Worm (Caenorhabditis elegans): ENCODE measurements around the gene C10C5.7.
A peak's percentile ranks its signal among the peaks of the same experiment; 100 is the strongest.

Gene C10C5.7

ce11 chrIV:9335552-9336251 is 49.2 kb upstream of the C10C5.7 start, which contains the start of the genes coa-4 and T20D3.14 (continued):
- TF ChIP-seq sptf-1 (tag; optimal IDR thresholded peaks at IDR 0.05) (no peak), hlh-17 (GFP tag; optimal IDR thresholded peaks at IDR 0.05; ENCODE audit: borderline replicate concordance) (no peak), nhr-20 (tag; optimal IDR thresholded peaks at IDR 0.05) (peak; percentile 64), tbx-2 (tag; optimal IDR thresholded peaks at IDR 0.05) (peak; percentile 43), ces-1 (GFP tag; optimal IDR thresholded peaks at IDR 0.05) (no peak), xbp-1 (tag; optimal IDR thresholded peaks at IDR 0.05) (peak; percentile 48), nhr-237 (tag; optimal IDR thresholded peaks at IDR 0.05) (no peak), tlp-1 (tag; optimal IDR thresholded peaks at IDR 0.05) (no peak), egl-27 (tag; optimal IDR thresholded peaks at IDR 0.05) (no peak), rnt-1 (tag; optimal IDR thresholded peaks at IDR 0.05) (peak; percentile 33), skn-1 (tag; optimal IDR thresholded peaks at IDR 0.05) (no peak), nhr-90 (tag; optimal IDR thresholded peaks at IDR 0.05; ENCODE audit: poor library complexity) (no peak), ceh-82 (tag; optimal IDR thresholded peaks at IDR 0.05) (peak in 2 of 3 experiments; percentile 6 to 26), nhr-77 (tag; optimal IDR thresholded peaks at IDR 0.05) (peak; percentile 11), nhr-47 (tag; optimal IDR thresholded peaks at IDR 0.05) (peak; percentile 43), ets-5 (GFP tag; IDR thresholded peaks at IDR 0.05) (no peak), unc-62 (GFP tag; optimal IDR thresholded peaks at IDR 0.05) (no peak), efl-1 (optimal IDR thresholded peaks at IDR 0.05) (peak; percentile 50 to 57), efl-1 (GFP tag; optimal IDR thresholded peaks at IDR 0.05 in 1 of 2) (peak; percentile 43 to 83), zag-1 (tag; optimal IDR thresholded peaks at IDR 0.05) (no peak), dpl-1 (GFP tag; optimal IDR thresholded peaks at IDR 0.05) (peak in 2 of 3 experiments; percentile 17 to 48), unc-98 (GFP tag; IDR thresholded peaks at IDR 0.05) (no peak), lin-14 (GFP tag; optimal IDR thresholded peaks at IDR 0.05) (peak; percentile 75), aha-1 (tag; optimal IDR thresholded peaks at IDR 0.05) (no peak), fkh-8 (tag; optimal IDR thresholded peaks at IDR 0.05) (no peak), ama-1 (optimal IDR thresholded peaks at IDR 0.05) (no peak), dsc-1 (tag; optimal IDR thresholded peaks at IDR 0.05) (no peak), mep-1 (tag; optimal IDR thresholded peaks at IDR 0.05) (peak; percentile 41), nhr-19 (GFP tag; conservative IDR thresholded peaks at IDR 0.05) (no peak; the same call in none of the 2 replicates), nhr-28 (tag; optimal IDR thresholded peaks at IDR 0.05) (no peak), snu-23 (GFP tag; optimal IDR thresholded peaks at IDR 0.05) (peak; percentile 75), vab-15 (tag; optimal IDR thresholded peaks at IDR 0.05) (no peak), unc-130 (tag; optimal IDR thresholded peaks at IDR 0.05) (no peak), ceh-88 (GFP tag; IDR thresholded peaks at IDR 0.05) (no peak), ceh-8 (GFP tag; optimal IDR thresholded peaks at IDR 0.05) (no peak), ceh-90 (tag; optimal IDR thresholded peaks at IDR 0.05) (no peak), elt-2 (tag; optimal IDR thresholded peaks at IDR 0.05) (peak; percentile 17), nhr-71 (tag; optimal IDR thresholded peaks at IDR 0.05) (peak; percentile 71), ztf-11 (tag; optimal IDR thresholded peaks at IDR 0.05) (no peak), mef-2 (tag; optimal IDR thresholded peaks at IDR 0.05) (no peak), C16A3.4 (tag; optimal IDR thresholded peaks at IDR 0.05) (peak; percentile 38), hpl-2 (GFP tag; optimal IDR thresholded peaks at IDR 0.05) (no peak), pqm-1 (tag; optimal IDR thresholded peaks at IDR 0.05) (no peak), ceh-63 (GFP tag; optimal IDR thresholded peaks at IDR 0.05) (no peak), elt-3 (tag; optimal IDR thresholded peaks at IDR 0.05) (peak in 1 of 6 experiments; percentile 43), isw-1 (GFP tag; IDR thresholded peaks at IDR 0.05) (no peak), jun-1 (tag; optimal IDR thresholded peaks at IDR 0.05) (no peak), hlh-4 (tag; optimal IDR thresholded peaks at IDR 0.05) (no peak)
